Fruit fly (Drosophila melanogaster): Measurements from ENCODE around the gene Fkbp39.

The Fkbp39 gene

dm6 chr3R:15350993-15351426 is 18.1 kb upstream of the Fkbp39 start, which contains the start of the genes Trs33 and Tmtc4:
Trs33 (minus strand) TSS chr3R:15350995.
Tmtc4 (plus strand) TSS chr3R:15351225.
- TF ChIP-seq CG7101 (tag; optimal IDR thresholded peaks at IDR 0.05) = peak; percentile 72
- peak; percentile 27 for TF ChIP-seq cic (GFP tag; optimal IDR thresholded peaks at IDR 0.05)
- no peak for TF ChIP-seq toe (GFP tag; optimal IDR thresholded peaks at IDR 0.05)
- no peak for TF ChIP-seq Clk (GFP tag; optimal IDR thresholded peaks at IDR 0.05)
- TF ChIP-seq CG12768 (GFP tag; optimal IDR thresholded peaks at IDR 0.05) = peak; percentile 30
- peak; percentile 0 for TF ChIP-seq Crg-1 (GFP tag; optimal IDR thresholded peaks at IDR 0.05)
- TF ChIP-seq kay (GFP tag; ENCODE audit: borderline replicate concordance) = no peak
- peak; percentile 38 for TF ChIP-seq CG33017 (tag; optimal IDR thresholded peaks at IDR 0.05)
- TF ChIP-seq CG11617 (GFP tag; optimal IDR thresholded peaks at IDR 0.05) = peak; percentile 72
- TF ChIP-seq CG14711 (tag; optimal IDR thresholded peaks at IDR 0.05) = peak; percentile 69
- TF ChIP-seq CG5204 (GFP tag; optimal IDR thresholded peaks at IDR 0.05) = no peak
- TF ChIP-seq tj (GFP tag; optimal IDR thresholded peaks at IDR 0.05) = peak; percentile 40
- no peak for TF ChIP-seq ovo (GFP tag; optimal IDR thresholded peaks at IDR 0.05)
- TF ChIP-seq bab1 (GFP tag; optimal IDR thresholded peaks at IDR 0.05) = peak; percentile 74
- no peak for TF ChIP-seq CG7045 (GFP tag; optimal IDR thresholded peaks at IDR 0.05)
- no peak for TF ChIP-seq Hr96 (GFP tag; optimal IDR thresholded peaks at IDR 0.05)
- TF ChIP-seq Mnt (GFP tag; optimal IDR thresholded peaks at IDR 0.05) = peak; percentile 28
- TF ChIP-seq CG1620 (GFP tag; optimal IDR thresholded peaks at IDR 0.05) = peak; percentile 31
- TF ChIP-seq cnc (optimal IDR thresholded peaks at IDR 0.05) = no peak
- TF ChIP-seq pad (GFP tag; optimal IDR thresholded peaks at IDR 0.05) = peak; percentile 45

dm6 chr3R:15347822-15348221 is 14.9 kb upstream of the Fkbp39 start, which contains the start of the genes CG42726 and CG42727:
CG42726 (plus strand) TSS chr3R:15348048.
CG42727 (plus strand) TSS chr3R:15348048.
- TF ChIP-seq cnc (optimal IDR thresholded peaks at IDR 0.05) (no peak), ovo (GFP tag; optimal IDR thresholded peaks at IDR 0.05) (no peak), CG11617 (GFP tag; optimal IDR thresholded peaks at IDR 0.05) (peak; percentile 26), Hr96 (GFP tag; optimal IDR thresholded peaks at IDR 0.05) (no peak), toe (GFP tag; optimal IDR thresholded peaks at IDR 0.05) (no peak), CG7045 (GFP tag; optimal IDR thresholded peaks at IDR 0.05) (no peak), CG7101 (tag; optimal IDR thresholded peaks at IDR 0.05) (peak; percentile 36), pad (GFP tag; optimal IDR thresholded peaks at IDR 0.05) (no peak), CG14711 (tag; optimal IDR thresholded peaks at IDR 0.05) (peak; percentile 17), Crg-1 (GFP tag; optimal IDR thresholded peaks at IDR 0.05) (no peak), Mnt (GFP tag; optimal IDR thresholded peaks at IDR 0.05) (peak; percentile 34), bab1 (GFP tag; optimal IDR thresholded peaks at IDR 0.05) (peak; percentile 55), kay (GFP tag; ENCODE audit: borderline replicate concordance) (no peak), Clk (GFP tag; optimal IDR thresholded peaks at IDR 0.05) (no peak), tj (GFP tag; optimal IDR thresholded peaks at IDR 0.05) (peak; percentile 1), CG33017 (tag; optimal IDR thresholded peaks at IDR 0.05) (no peak), CG1620 (GFP tag; optimal IDR thresholded peaks at IDR 0.05) (no peak), cic (GFP tag; optimal IDR thresholded peaks at IDR 0.05) (no peak), CG5204 (GFP tag; optimal IDR thresholded peaks at IDR 0.05) (no peak), CG12768 (GFP tag; optimal IDR thresholded peaks at IDR 0.05) (no peak)

- TF ChIP-seq CG7101 (tag; optimal IDR thresholded peaks at IDR 0.05) (no peak), Hr96 (GFP tag; optimal IDR thresholded peaks at IDR 0.05) (no peak), CG14711 (tag; optimal IDR thresholded peaks at IDR 0.05) (no peak), pad (GFP tag; optimal IDR thresholded peaks at IDR 0.05) (no peak), ovo (GFP tag; optimal IDR thresholded peaks at IDR 0.05) (no peak), Mnt (GFP tag; optimal IDR thresholded peaks at IDR 0.05) (peak; percentile 84), bab1 (GFP tag; optimal IDR thresholded peaks at IDR 0.05) (peak; percentile 41), CG11617 (GFP tag; optimal IDR thresholded peaks at IDR 0.05) (no peak), CG33017 (tag; optimal IDR thresholded peaks at IDR 0.05) (no peak)
Measured at dm6 chr3R:15346018-15346383, 13.1 kb upstream of the Fkbp39 start, which contains the start of the genes Surf4 and CG31301. Surf4 (minus strand) TSS chr3R:15346176. CG31301 (plus strand) TSS chr3R:15346205.

dm6 chr3R:15345198-15346017 is 12.5 kb upstream of the Fkbp39 start:
- TF ChIP-seq Mnt (GFP tag; optimal IDR thresholded peaks at IDR 0.05) = no peak
- TF ChIP-seq ovo (GFP tag; optimal IDR thresholded peaks at IDR 0.05) = peak; percentile 10
- no peak for TF ChIP-seq CG14711 (tag; optimal IDR thresholded peaks at IDR 0.05)
- TF ChIP-seq CG33017 (tag; optimal IDR thresholded peaks at IDR 0.05) = no peak
- TF ChIP-seq tj (GFP tag; optimal IDR thresholded peaks at IDR 0.05) = peak; percentile 21
- TF ChIP-seq cnc (optimal IDR thresholded peaks at IDR 0.05) = peak; percentile 60 to 77
- no peak for TF ChIP-seq kay (GFP tag; ENCODE audit: borderline replicate concordance)

- peak; percentile 58 for TF ChIP-seq CG7101 (tag; optimal IDR thresholded peaks at IDR 0.05)
- TF ChIP-seq CG7045 (GFP tag; optimal IDR thresholded peaks at IDR 0.05) = peak; percentile 67
- TF ChIP-seq CG5204 (GFP tag; optimal IDR thresholded peaks at IDR 0.05) = no peak
- peak; percentile 58 for TF ChIP-seq cic (GFP tag; optimal IDR thresholded peaks at IDR 0.05)
- TF ChIP-seq CG14711 (tag; optimal IDR thresholded peaks at IDR 0.05) = peak; percentile 44
- TF ChIP-seq kay (GFP tag; ENCODE audit: borderline replicate concordance) = no peak
- no peak for TF ChIP-seq tj (GFP tag; optimal IDR thresholded peaks at IDR 0.05)
- TF ChIP-seq CG11617 (GFP tag; optimal IDR thresholded peaks at IDR 0.05) = peak; percentile 86
- no peak for TF ChIP-seq Hr96 (GFP tag; optimal IDR thresholded peaks at IDR 0.05)
- TF ChIP-seq Clk (GFP tag; optimal IDR thresholded peaks at IDR 0.05) = peak; percentile 51
- peak; percentile 90 for TF ChIP-seq toe (GFP tag; optimal IDR thresholded peaks at IDR 0.05)
- peak; percentile 24 for TF ChIP-seq CG33017 (tag; optimal IDR thresholded peaks at IDR 0.05)
- peak; percentile 1 for TF ChIP-seq bab1 (GFP tag; optimal IDR thresholded peaks at IDR 0.05)
- TF ChIP-seq Mnt (GFP tag; optimal IDR thresholded peaks at IDR 0.05) = peak; percentile 82
- peak; percentile 35 for TF ChIP-seq CG12768 (GFP tag; optimal IDR thresholded peaks at IDR 0.05)
- peak; percentile 68 for TF ChIP-seq pad (GFP tag; optimal IDR thresholded peaks at IDR 0.05)
- peak; percentile 38 for TF ChIP-seq ovo (GFP tag; optimal IDR thresholded peaks at IDR 0.05)
- TF ChIP-seq Crg-1 (GFP tag; optimal IDR thresholded peaks at IDR 0.05) = peak; percentile 78
- TF ChIP-seq cnc (optimal IDR thresholded peaks at IDR 0.05) = no peak
- peak; percentile 64 for TF ChIP-seq CG1620 (GFP tag; optimal IDR thresholded peaks at IDR 0.05)
Measured at dm6 chr3R:15342926-15343685, 10.2 kb upstream of the Fkbp39 start, which contains the start of gene Nagk. Nagk (minus strand) TSS chr3R:15343256.

Measured in whole organism, adult.